Worm (Caenorhabditis elegans): Measurements from ENCODE around the gene swsn-3.

The swsn-3 gene

DNA sequence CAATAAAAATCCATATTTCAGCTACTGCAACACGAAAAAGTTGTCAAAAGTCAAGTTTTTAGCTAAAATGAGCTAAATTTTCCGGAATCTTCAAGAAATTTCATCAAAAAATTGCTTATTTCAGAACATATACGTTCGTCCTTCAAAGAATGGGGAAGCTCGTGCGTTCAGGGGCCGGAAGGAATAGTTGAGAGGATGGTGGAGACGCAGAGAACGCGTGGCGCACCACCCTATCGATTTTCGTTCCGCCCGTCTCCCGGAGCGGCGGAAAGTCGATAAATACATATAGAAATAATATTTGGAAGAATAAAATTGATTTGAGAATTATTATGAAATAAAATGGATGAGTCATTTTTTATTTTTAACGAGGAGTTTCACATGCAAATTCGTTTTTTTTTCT is 11.8 kb upstream of the swsn-3 start:
- TF ChIP-seq mep-1 (tag; optimal IDR thresholded peaks at IDR 0.05) (no peak), ztf-11 (tag; optimal IDR thresholded peaks at IDR 0.05) (no peak), ces-1 (GFP tag; optimal IDR thresholded peaks at IDR 0.05) (peak; percentile 17), pha-4 (tag; optimal IDR thresholded peaks at IDR 0.05) (no peak)

ce11 chrIII:2778655-2779054 is 10.2 kb upstream of the swsn-3 start, which contains the start of gene laf-1:
Gene laf-1 (minus strand): TSS chrIII:2779053.
- TF ChIP-seq snpc-4 (tag; optimal IDR thresholded peaks at IDR 0.05), result no peak
- TF ChIP-seq blmp-1 (tag; optimal IDR thresholded peaks at IDR 0.05), result no peak
- no peak for TF ChIP-seq flh-1 (GFP tag; optimal IDR thresholded peaks at IDR 0.05)
- TF ChIP-seq nhr-2 (tag; optimal IDR thresholded peaks at IDR 0.05), result no peak
- no peak for TF ChIP-seq M03D4.4 (tag; optimal IDR thresholded peaks at IDR 0.05)
- no peak for TF ChIP-seq elt-1 (tag; optimal IDR thresholded peaks at IDR 0.05; ENCODE audit: borderline replicate concordance, insufficient read depth)
- no peak for TF ChIP-seq ham-2 (GFP tag; optimal IDR thresholded peaks at IDR 0.05)
- TF ChIP-seq nhr-28 (tag; optimal IDR thresholded peaks at IDR 0.05), result no peak
- TF ChIP-seq bed-3 (GFP tag; optimal IDR thresholded peaks at IDR 0.05), result no peak
- TF ChIP-seq nhr-237 (tag; optimal IDR thresholded peaks at IDR 0.05), result no peak
- TF ChIP-seq mep-1 (tag; optimal IDR thresholded peaks at IDR 0.05), result no peak
- TF ChIP-seq cnd-1 (tag; optimal IDR thresholded peaks at IDR 0.05), result no peak
- no peak for TF ChIP-seq lsy-2 (tag; optimal IDR thresholded peaks at IDR 0.05)
- TF ChIP-seq lin-13 (tag; optimal IDR thresholded peaks at IDR 0.05), result no peak
- no peak for TF ChIP-seq nhr-76 (tag; optimal IDR thresholded peaks at IDR 0.05)

DNA sequence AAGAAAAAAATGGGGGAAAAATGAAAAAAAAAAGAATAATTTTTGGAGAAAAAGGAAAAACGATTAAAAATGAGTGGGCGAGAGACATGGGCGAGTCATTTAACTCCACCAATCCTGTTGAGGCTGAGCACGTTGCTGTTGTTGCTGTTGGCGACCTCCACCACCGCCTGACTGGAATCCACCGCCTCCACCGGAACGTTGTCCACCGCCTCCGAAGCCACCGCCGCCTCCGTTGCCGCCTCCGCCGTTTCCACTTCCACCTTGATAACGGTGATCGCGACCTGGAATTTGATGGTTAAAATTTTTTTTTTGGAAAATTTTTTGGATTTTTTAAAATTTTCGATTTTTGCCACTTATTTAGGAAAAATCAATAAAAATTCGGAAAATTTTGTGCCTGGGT is 2.3 kb upstream of the swsn-3 start:
- no peak for TF ChIP-seq ceh-43 (GFP tag; optimal IDR thresholded peaks at IDR 0.05)

DNA sequence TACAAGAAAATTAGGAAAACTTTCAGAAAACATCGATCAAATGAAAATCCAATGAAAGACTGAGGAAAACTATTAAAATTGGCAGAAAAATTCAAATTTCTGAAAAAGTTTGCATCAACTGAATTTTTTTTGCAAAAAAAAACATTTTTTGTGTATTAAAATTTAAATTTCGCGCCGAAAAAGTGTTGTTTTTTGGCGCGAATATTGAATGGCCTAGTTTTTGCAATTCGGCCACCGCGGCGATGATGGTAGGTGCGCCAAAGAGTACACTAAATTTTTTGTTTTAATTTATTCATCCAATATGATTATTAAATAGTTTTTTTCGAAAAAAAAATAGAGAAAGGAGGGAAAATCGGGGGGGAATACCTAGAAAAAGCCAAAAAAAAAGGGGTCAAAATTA is 599 bp upstream of the swsn-3 start:
- TF ChIP-seq flh-1 (GFP tag; optimal IDR thresholded peaks at IDR 0.05) (no peak), mls-2 (tag; optimal IDR thresholded peaks at IDR 0.05) (no peak), unc-39 (tag; optimal IDR thresholded peaks at IDR 0.05) (no peak), nhr-28 (tag; optimal IDR thresholded peaks at IDR 0.05) (no peak), lin-13 (tag; optimal IDR thresholded peaks at IDR 0.05) (no peak), cnd-1 (tag; optimal IDR thresholded peaks at IDR 0.05) (no peak), nhr-12 (tag; optimal IDR thresholded peaks at IDR 0.05) (no peak), pha-4 (tag; optimal IDR thresholded peaks at IDR 0.05) (no peak), nhr-237 (tag; optimal IDR thresholded peaks at IDR 0.05) (no peak), unc-62 (GFP tag; optimal IDR thresholded peaks at IDR 0.05) (no peak), sem-2 (GFP tag; optimal IDR thresholded peaks at IDR 0.05) (no peak), bed-3 (GFP tag; optimal IDR thresholded peaks at IDR 0.05) (no peak), elt-3 (tag; optimal IDR thresholded peaks at IDR 0.05) (no peak)

DNA sequence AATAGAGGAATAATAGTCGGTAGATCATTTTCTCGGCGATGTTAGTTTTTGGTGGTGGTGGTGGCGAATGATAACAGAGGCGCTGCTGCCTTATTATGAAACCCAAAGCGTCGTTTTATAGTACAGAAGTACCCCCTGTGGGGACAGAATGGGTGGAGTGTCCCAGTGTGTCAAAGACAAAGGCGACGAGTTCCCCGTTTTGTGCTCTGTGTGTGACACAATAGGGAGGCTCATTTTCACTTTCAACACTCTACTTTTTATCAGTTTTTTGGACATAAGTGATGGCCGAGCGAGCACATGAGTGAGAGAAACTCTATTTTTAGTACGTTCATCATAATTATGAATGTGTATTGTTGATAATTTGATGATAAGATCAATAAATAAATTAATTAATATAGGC is 7.8 kb downstream of the swsn-3 start, which contains the start of gene pho-9:
TSS of gene pho-9 (minus strand) at position 91 of the 400 bp plus-strand sequence.
- TF ChIP-seq nhr-12 (tag; optimal IDR thresholded peaks at IDR 0.05), result no peak
- no peak for TF ChIP-seq elt-1 (tag; optimal IDR thresholded peaks at IDR 0.05; ENCODE audit: borderline replicate concordance, insufficient read depth)
- TF ChIP-seq cnd-1 (tag; optimal IDR thresholded peaks at IDR 0.05), result no peak
- no peak for TF ChIP-seq ces-1 (GFP tag; optimal IDR thresholded peaks at IDR 0.05)
- no peak for TF ChIP-seq nhr-28 (tag; optimal IDR thresholded peaks at IDR 0.05)
- TF ChIP-seq lin-13 (tag; optimal IDR thresholded peaks at IDR 0.05), result no peak
- no peak for TF ChIP-seq ceh-39 (tag; optimal IDR thresholded peaks at IDR 0.05)
- TF ChIP-seq mep-1 (tag; optimal IDR thresholded peaks at IDR 0.05), result no peak
- no peak for TF ChIP-seq unc-39 (tag; optimal IDR thresholded peaks at IDR 0.05)
- no peak for TF ChIP-seq blmp-1 (tag; optimal IDR thresholded peaks at IDR 0.05)
- TF ChIP-seq nhr-237 (tag; optimal IDR thresholded peaks at IDR 0.05), result no peak
- no peak for TF ChIP-seq ham-2 (GFP tag; optimal IDR thresholded peaks at IDR 0.05)
- no peak for TF ChIP-seq lsy-2 (tag; optimal IDR thresholded peaks at IDR 0.05)

DNA sequence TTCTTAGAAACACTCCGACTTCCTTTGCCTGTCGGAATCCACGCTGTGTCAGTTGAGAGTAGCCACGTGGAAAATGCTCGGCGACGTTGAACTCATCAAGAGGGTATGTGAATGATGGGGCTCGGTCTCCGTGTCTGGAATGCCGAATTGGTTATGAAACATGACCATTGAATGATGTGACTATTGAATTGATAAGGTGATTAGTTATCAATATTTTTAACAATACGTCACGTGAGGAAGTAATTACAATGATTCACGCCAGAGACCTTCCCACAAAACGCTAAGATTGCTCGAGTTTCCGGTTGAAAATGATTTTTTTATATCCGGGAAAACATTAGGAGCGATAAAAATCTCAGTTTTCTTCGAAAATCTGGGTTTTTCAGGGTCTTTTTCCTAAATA is 9.2 kb downstream of the swsn-3 start:
- TF ChIP-seq nhr-28 (tag; optimal IDR thresholded peaks at IDR 0.05) (no peak), nhr-237 (tag; optimal IDR thresholded peaks at IDR 0.05) (no peak), ceh-39 (tag; optimal IDR thresholded peaks at IDR 0.05) (no peak), blmp-1 (tag; optimal IDR thresholded peaks at IDR 0.05) (no peak)

- TF ChIP-seq nhr-12 (tag; optimal IDR thresholded peaks at IDR 0.05), result no peak
- TF ChIP-seq unc-62 (GFP tag; optimal IDR thresholded peaks at IDR 0.05), result no peak
- TF ChIP-seq ceh-83 (GFP tag; optimal IDR thresholded peaks at IDR 0.05), result no peak
- no peak for TF ChIP-seq sptf-1 (tag; optimal IDR thresholded peaks at IDR 0.05)
- TF ChIP-seq drap-1 (GFP tag; optimal IDR thresholded peaks at IDR 0.05), result no peak
- TF ChIP-seq unc-120 (tag; optimal IDR thresholded peaks at IDR 0.05; ENCODE audit: poor library complexity, severe bottlenecking), result no peak
- no peak for TF ChIP-seq nhr-28 (tag; optimal IDR thresholded peaks at IDR 0.05)
- no peak for TF ChIP-seq snpc-4 (tag; optimal IDR thresholded peaks at IDR 0.05)
- no peak for TF ChIP-seq elt-1 (tag; optimal IDR thresholded peaks at IDR 0.05; ENCODE audit: borderline replicate concordance, insufficient read depth)
Observed at ce11 chrIII:2758092-2758491, 10.4 kb downstream of the swsn-3 start.
